Fruit fly (Drosophila melanogaster): ENCODE results near the gene Mur18B.

The Mur18B gene

dm6 chrX:19261528-19262102 lies 48.6 kb downstream of the Mur18B start, which contains the start of gene Vav (continued):
- TF ChIP-seq CG10543 (GFP tag; optimal IDR thresholded peaks at IDR 0.05) (peak; percentile 27), sug (tag; optimal IDR thresholded peaks at IDR 0.05) (no peak), BEAF-32 (GFP tag; optimal IDR thresholded peaks at IDR 0.05) (peak; percentile 36), twi (tag; optimal IDR thresholded peaks at IDR 0.05) (no peak), CG8944 (GFP tag; optimal IDR thresholded peaks at IDR 0.05) (no peak), B-H2 (GFP tag; optimal IDR thresholded peaks at IDR 0.05) (no peak), Ptx1 (GFP tag; IDR thresholded peaks at IDR 0.05) (no peak), gce (GFP tag; IDR thresholded peaks at IDR 0.05) (no peak), CkIIα-i1 (GFP tag; IDR thresholded peaks at IDR 0.05) (no peak), CTCF (GFP tag; optimal IDR thresholded peaks at IDR 0.05) (peak; percentile 68), CG18619 (GFP tag; optimal IDR thresholded peaks at IDR 0.05) (no peak), CG16813 (GFP tag; IDR thresholded peaks at IDR 0.05; ENCODE audit: partially characterized antibody) (0 out of 3 replicates have a peak, but pooled peaks have one; percentile 23), onecut (GFP tag; IDR thresholded peaks at IDR 0.05) (peak; percentile 16; the same call in 1 of the 2 replicates), chm (GFP tag; IDR thresholded peaks at IDR 0.05) (no peak), CG6689 (GFP tag; IDR thresholded peaks at IDR 0.05) (no peak), fu2 (GFP tag; optimal IDR thresholded peaks at IDR 0.05) (no peak), CG14710 (tag; optimal IDR thresholded peaks at IDR 0.05) (peak; percentile 24), CG1233 (GFP tag; optimal IDR thresholded peaks at IDR 0.05) (no peak), org-1 (GFP tag; optimal IDR thresholded peaks at IDR 0.05) (no peak), CG17361 (GFP tag; IDR thresholded peaks at IDR 0.05) (no peak; the same call in 2 of the 3 replicates), Atf3 (GFP tag; optimal IDR thresholded peaks at IDR 0.05) (no peak), CG18476 (GFP tag; optimal IDR thresholded peaks at IDR 0.05) (no peak), CG8478 (optimal IDR thresholded peaks at IDR 0.05) (no peak), Bteb2 (GFP tag; optimal IDR thresholded peaks at IDR 0.05) (no peak), mam (GFP tag; optimal IDR thresholded peaks at IDR 0.05) (no peak), otp (GFP tag; IDR thresholded peaks at IDR 0.05) (no peak), nerfin-1 (tag; optimal IDR thresholded peaks at IDR 0.05) (no peak), CG14860 (GFP tag; IDR thresholded peaks at IDR 0.05; ENCODE audit: partially characterized antibody) (peak; percentile 32; the same call in 1 of the 3 replicates), CG6854 (GFP tag; optimal IDR thresholded peaks at IDR 0.05) (peak; percentile 1), z (GFP tag; IDR thresholded peaks at IDR 0.05) (no peak), Side (GFP tag; optimal IDR thresholded peaks at IDR 0.05) (no peak), lilli (GFP tag; optimal IDR thresholded peaks at IDR 0.05) (no peak), CG10462 (GFP tag; optimal IDR thresholded peaks at IDR 0.05) (no peak), sna (GFP tag; IDR thresholded peaks at IDR 0.05; ENCODE audit: partially characterized antibody) (peak; percentile 50), psq (GFP tag; optimal IDR thresholded peaks at IDR 0.05) (no peak), CG5180 (GFP tag; optimal IDR thresholded peaks at IDR 0.05) (no peak), CG2678 (tag; optimal IDR thresholded peaks at IDR 0.05) (no peak), CG18599 (GFP tag; optimal IDR thresholded peaks at IDR 0.05) (no peak), Oli (tag; optimal IDR thresholded peaks at IDR 0.05) (no peak), CG15011 (GFP tag; optimal IDR thresholded peaks at IDR 0.05) (no peak), Dfd (GFP tag; optimal IDR thresholded peaks at IDR 0.05) (no peak), CG17385 (GFP tag; optimal IDR thresholded peaks at IDR 0.05) (peak; percentile 92), Adf1 (GFP tag; IDR thresholded peaks at IDR 0.05) (no peak), Sry-β (GFP tag; optimal IDR thresholded peaks at IDR 0.05) (no peak), CG13624 (GFP tag; optimal IDR thresholded peaks at IDR 0.05) (no peak), D19B (GFP tag; optimal IDR thresholded peaks at IDR 0.05) (no peak), emc (GFP tag; optimal IDR thresholded peaks at IDR 0.05) (no peak), tup (GFP tag; optimal IDR thresholded peaks at IDR 0.05) (no peak), run (tag; optimal IDR thresholded peaks at IDR 0.05) (no peak), CG15073 (GFP tag; optimal IDR thresholded peaks at IDR 0.05) (no peak), pan (optimal IDR thresholded peaks at IDR 0.05) (no peak), pan (GFP tag; optimal IDR thresholded peaks at IDR 0.05 in 1 of 2, IDR thresholded peaks at IDR 0.05 in 1 of 2) (peak in 1 of 2 experiments; percentile 37)
